Fruit fly (Drosophila melanogaster): ENCODE measurements around the gene ouib.

- TF ChIP-seq CG11247 (GFP tag; IDR thresholded peaks at IDR 0.05) (peak; percentile 57; the same call in 1 of the 2 replicates), psq (GFP tag; optimal IDR thresholded peaks at IDR 0.05) (no peak), Camta (GFP tag; optimal IDR thresholded peaks at IDR 0.05) (peak; percentile 60), CG17612 (GFP tag; IDR thresholded peaks at IDR 0.05) (no peak), CG9215 (GFP tag; IDR thresholded peaks at IDR 0.05) (peak; percentile 84), CG12942 (GFP tag; optimal IDR thresholded peaks at IDR 0.05) (peak; percentile 73), da (GFP tag; optimal IDR thresholded peaks at IDR 0.05) (no peak), hth (optimal IDR thresholded peaks at IDR 0.05) (no peak), run (tag; optimal IDR thresholded peaks at IDR 0.05) (peak; percentile 26), CG8290 (GFP tag; optimal IDR thresholded peaks at IDR 0.05) (peak; percentile 64), CG8290 (tag; optimal IDR thresholded peaks at IDR 0.05) (peak in 1 of 2 experiments; percentile 44)
These were observed 48.7 kb upstream of the ouib start, which contains the start of the genes Unc50, CG11755 and CG8043 for dm6 chr3R:8676560-8677000.
